Worm (Caenorhabditis elegans): ENCODE results near the gene lin-9.

DNA sequence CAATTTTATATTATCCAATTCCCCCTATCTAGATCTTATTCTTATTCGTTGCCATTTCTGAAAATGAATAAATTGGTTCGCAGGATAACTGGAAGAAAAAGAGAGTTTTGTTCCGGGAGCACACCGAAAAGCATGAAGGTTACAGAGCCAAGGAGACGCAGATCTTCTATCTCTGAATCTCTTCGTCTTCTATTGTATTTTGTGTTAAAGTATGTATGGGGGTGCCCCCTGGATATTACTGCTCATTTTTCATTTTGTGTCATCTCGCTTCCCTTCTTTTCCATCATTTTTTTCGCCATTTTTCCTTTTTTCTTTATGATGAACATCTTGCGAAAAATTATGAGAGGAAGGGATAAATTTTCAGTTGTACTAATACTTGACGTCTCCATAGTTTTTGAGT lies 29.8 kb upstream of the lin-9 start:
- TF ChIP-seq him-1 (tag; optimal IDR thresholded peaks at IDR 0.05) (no peak), dao-5 (tag; optimal IDR thresholded peaks at IDR 0.05) (no peak), W03F9.2 (tag; optimal IDR thresholded peaks at IDR 0.05) (no peak)
